Worm (Caenorhabditis elegans) whole organism, late embryonic: ENCODE results near the gene F53H4.3.

Experiments
- F13H6.1 ChIP-seq: sonication (generic microtip); optimal IDR thresholded peaks from 2 replicates; lab custom pipeline; 2016; ENCODE audit warnings: missing genetic modification characterization, missing compliant biosample characterization
- Y22D7AL.16 ChIP-seq: sonication (generic microtip); optimal IDR thresholded peaks from 2 replicates; lab custom pipeline; 2016; ENCODE audit warnings: missing genetic modification characterization, missing compliant biosample characterization
- ama-1 ChIP-seq: fragments of 150-350 bp; optimal IDR thresholded peaks from 2 replicates; lab custom pipeline; 2014
- ceh-18 ChIP-seq: sonication (generic microtip); optimal IDR thresholded peaks from 2 replicates; lab custom pipeline; 2016; ENCODE audit warnings: missing genetic modification characterization, missing compliant biosample characterization
- che-1 ChIP-seq: sonication (generic microtip); optimal IDR thresholded peaks from 2 replicates; lab custom pipeline; 2016; ENCODE audit warnings: mild to moderate bottlenecking, missing genetic modification characterization, missing compliant biosample characterization
- fkh-10 ChIP-seq: fragments of 150-350 bp; optimal IDR thresholded peaks from 2 replicates; lab custom pipeline; 2014; ENCODE audit warnings: missing biosample characterization, missing genetic modification reagents, missing genetic modification characterization
- hlh-8 ChIP-seq: sonication (generic microtip); optimal IDR thresholded peaks from 2 replicates; lab custom pipeline; 2016; ENCODE audit warnings: missing genotype, missing genetic modification characterization, missing compliant biosample characterization
- lim-6 ChIP-seq: sonication (generic microtip); optimal IDR thresholded peaks from 2 replicates; lab custom pipeline; 2016; ENCODE audit warnings: missing genetic modification characterization, missing compliant biosample characterization
- nhr-11 ChIP-seq: fragments of 150-350 bp; optimal IDR thresholded peaks from 2 replicates; lab custom pipeline; 2014; ENCODE audit warnings: missing biosample characterization, missing genetic modification characterization
- pqm-1 ChIP-seq: sonication (generic microtip); optimal IDR thresholded peaks from 2 replicates; lab custom pipeline; 2016; ENCODE audit warnings: missing genetic modification characterization, missing compliant biosample characterization
- sox-4 ChIP-seq: sonication (generic microtip); optimal IDR thresholded peaks from 2 replicates; lab custom pipeline; 2017; ENCODE audit warnings: mild to moderate bottlenecking, missing genetic modification characterization, inconsistent platforms, missing compliant biosample characterization
- tbx-2 ChIP-seq: sonication (generic microtip); optimal IDR thresholded peaks from 2 replicates; lab custom pipeline; 2016; ENCODE audit warnings: missing genetic modification characterization, missing compliant biosample characterization
- ttx-3 ChIP-seq: sonication (generic microtip); optimal IDR thresholded peaks from 2 replicates; lab custom pipeline; 2016; ENCODE audit warnings: missing genetic modification reagents, missing genetic modification characterization, missing compliant biosample characterization

DNA sequence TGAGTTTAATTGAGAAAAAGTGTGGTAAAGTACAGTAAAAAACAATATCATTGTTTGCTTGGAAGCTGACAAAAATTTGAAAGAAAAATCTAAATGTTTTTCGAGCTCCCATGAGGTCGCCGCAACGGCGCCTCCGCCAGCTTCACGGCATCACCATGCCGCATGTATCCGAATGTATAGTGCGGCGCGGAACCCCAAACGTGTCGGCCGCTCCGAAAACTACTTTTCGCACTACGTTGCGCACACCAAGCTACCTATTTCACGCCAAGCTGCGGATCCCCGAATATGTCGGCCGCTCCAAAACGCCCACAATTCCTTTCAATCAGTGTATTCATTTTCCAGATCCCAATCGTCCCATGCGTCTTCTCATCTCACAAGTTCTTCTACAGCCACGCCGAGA lies 36.4 kb downstream of the F53H4.3 start:
- TF ChIP-seq ceh-18 (no peak), tbx-2 (no peak), sox-4 (tag; lab: Kevin White, UChicago) (no peak), pqm-1 (tag; lab: Kevin White, UChicago) (no peak), fkh-10 (no peak), ama-1 (no peak), nhr-11 (tag; lab: Kevin White, UChicago) (no peak), ttx-3 (tag; lab: Kevin White, UChicago) (no peak), lim-6 (no peak), Y22D7AL.16 (no peak), che-1 (tag; lab: Kevin White, UChicago) (no peak), hlh-8 (tag; lab: Kevin White, UChicago) (no peak), F13H6.1 (tag; lab: Kevin White, UChicago) (no peak)
